Fruit fly (Drosophila melanogaster): ENCODE measurements around the gene nerfin-1.

DNA sequence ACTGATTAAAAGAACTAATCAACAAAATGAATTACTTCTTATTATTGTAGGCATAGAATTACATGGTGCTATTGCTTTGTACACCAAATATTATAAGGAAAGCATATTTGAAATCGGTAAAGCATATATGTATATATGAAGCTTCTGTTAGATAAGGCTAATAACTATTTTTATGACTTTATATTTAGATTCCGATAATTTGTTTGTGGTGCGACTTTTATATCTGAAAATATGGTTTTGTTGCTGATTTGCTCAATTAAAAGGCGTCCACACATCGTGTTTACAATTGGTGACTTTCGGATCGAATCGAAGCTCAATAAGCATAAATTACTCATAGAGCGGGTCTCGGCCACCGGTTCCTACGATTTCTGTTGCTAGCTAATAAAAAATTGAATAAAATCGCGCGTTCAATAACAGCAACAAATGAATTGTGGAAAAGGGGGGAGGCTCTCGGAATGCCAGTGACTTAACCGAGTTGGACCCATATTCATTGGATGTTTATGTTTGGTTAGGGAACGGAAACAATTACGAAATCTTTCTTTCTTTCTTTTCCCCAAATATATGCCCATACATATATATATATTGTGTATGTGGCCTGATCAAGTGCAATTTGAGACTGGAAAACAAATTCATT, 23.2 kb upstream of the nerfin-1 start:
- no peak for TF ChIP-seq dsf (GFP tag; optimal IDR thresholded peaks at IDR 0.05; ENCODE audit: borderline replicate concordance)
- no peak for TF ChIP-seq psq (GFP tag; optimal IDR thresholded peaks at IDR 0.05)
- no peak for TF ChIP-seq OdsH (GFP tag; optimal IDR thresholded peaks at IDR 0.05)
- no peak for TF ChIP-seq tai (GFP tag; optimal IDR thresholded peaks at IDR 0.05)
